Worm (Caenorhabditis elegans) whole organism, L1 larva: ENCODE data around the gene B0001.8.

ENCODE experiments used
- aly-2 ChIP-seq: fragments of 150-350 bp; optimal IDR thresholded peaks from 2 replicates; lab custom pipeline; 2014; ENCODE audit warnings: missing biosample characterization, missing genetic modification characterization
- ama-1 ChIP-seq: fragments of 150-350 bp; optimal IDR thresholded peaks from 2 replicates; lab custom pipeline; 2014
- ceh-82 ChIP-seq, 3 experiments: fragments of 150-350 bp in 1 of 3; sonication (generic microtip) in 2 of 3; optimal IDR thresholded peaks; 2 replicates each; lab custom pipeline; 2014 to 2017; ENCODE audit warnings: missing biosample characterization in 3 of 3, missing genetic modification characterization in 3 of 3
- egl-13 ChIP-seq: sonication (generic microtip); optimal IDR thresholded peaks from 2 replicates; lab custom pipeline; 2016; ENCODE audit warnings: missing genotype, missing genetic modification reagents, missing genetic modification characterization, missing compliant biosample characterization
- hpl-2 ChIP-seq: fragments of 150-350 bp; optimal IDR thresholded peaks from 2 replicates; lab custom pipeline; 2014; ENCODE audit warnings: missing biosample characterization, missing genetic modification reagents, missing genetic modification characterization
- lin-13 ChIP-seq: fragments of 150-350 bp; optimal IDR thresholded peaks from 2 replicates; lab custom pipeline; 2014; ENCODE audit warnings: missing biosample characterization, missing genetic modification reagents, missing genetic modification characterization
- nhr-85 ChIP-seq: sonication (generic microtip); peaks from one replicate; lab custom pipeline; 2016; ENCODE audit warnings: missing genetic modification characterization, inconsistent platforms, missing compliant biosample characterization

ce11 chrIV:12105558-12105957 is 35.3 kb downstream of the B0001.8 start, which contains the start of gene M18.3:
- no peak for TF ChIP-seq hpl-2
- TF ChIP-seq nhr-85, result no peak
- no peak for TF ChIP-seq ceh-82 (tag; optimal IDR thresholded peaks at IDR 0.05; lab: Kevin White, UChicago)
- TF ChIP-seq aly-2 (tag; lab: Kevin White, UChicago), result no peak
- no peak for TF ChIP-seq egl-13
- TF ChIP-seq ama-1 (lab: Kevin White, UChicago), result no peak
- TF ChIP-seq lin-13 (GFP tag; lab: Kevin White, UChicago), result no peak
